Worm (Caenorhabditis elegans) whole organism, early embryonic: Measurements from ENCODE around the gene D1086.2.

Experiments
- B0310.2 ChIP-seq: sonication (generic microtip); optimal IDR thresholded peaks from 2 replicates; lab custom pipeline; 2016; ENCODE audit warnings: mild to moderate bottlenecking, missing genetic modification characterization, missing compliant biosample characterization
- F13C5.2 ChIP-seq: sonication (generic microtip); optimal IDR thresholded peaks from 2 replicates; lab custom pipeline; 2017; ENCODE audit warnings: mild to moderate bottlenecking, missing genetic modification characterization, inconsistent platforms, missing compliant biosample characterization
- aly-1 ChIP-seq: sonication (generic microtip); optimal IDR thresholded peaks from 2 replicates; lab custom pipeline; 2016; ENCODE audit warnings: missing genetic modification characterization, missing compliant biosample characterization
- ama-1 ChIP-seq: fragments of 150-350 bp; optimal IDR thresholded peaks from 2 replicates; lab custom pipeline; 2014
- ets-7 ChIP-seq: sonication (generic microtip); optimal IDR thresholded peaks from 2 replicates; lab custom pipeline; 2016; ENCODE audit warnings: missing genotype, missing genetic modification characterization, missing compliant biosample characterization
- flt-1 ChIP-seq: fragments of 200-800 bp; sonication (Bioruptor generic); IDR thresholded peaks from 2 replicates; pipeline ENCODE4 v1.3.6; 2022; ENCODE audit warnings: missing genetic modification characterization, missing compliant biosample characterization
- hmbx-1 ChIP-seq: sonication (generic microtip); optimal IDR thresholded peaks from 2 replicates; lab custom pipeline; 2016; ENCODE audit warnings: mild to moderate bottlenecking, missing genetic modification characterization, missing compliant biosample characterization
- hnd-1 ChIP-seq: sonication (generic microtip); optimal IDR thresholded peaks from 2 replicates; lab custom pipeline; 2016; ENCODE audit warnings: missing genetic modification characterization, missing compliant biosample characterization
- tbx-11 ChIP-seq: fragments of 200-800 bp; sonication (Bioruptor generic); IDR thresholded peaks from 2 replicates; pipeline ENCODE4 v1.3.6; 2022; ENCODE audit warnings: missing genetic modification characterization, missing compliant biosample characterization
- tra-4 ChIP-seq: sonication (generic microtip); optimal IDR thresholded peaks from 2 replicates; lab custom pipeline; 2017; ENCODE audit warnings: missing genetic modification characterization, missing compliant biosample characterization

- TF ChIP-seq ama-1 (lab: Kevin White, UChicago) = no peak
- no peak for TF ChIP-seq F13C5.2 (tag; lab: Kevin White, UChicago)
- TF ChIP-seq B0310.2 (tag; lab: Kevin White, UChicago) = no peak
- TF ChIP-seq tbx-11 (GFP tag; lab: Robert Waterston, UW) = no peak
- no peak for TF ChIP-seq aly-1 (tag; lab: Kevin White, UChicago)
- no peak for TF ChIP-seq hmbx-1 (tag; lab: Kevin White, UChicago)
- no peak for TF ChIP-seq ets-7 (tag; lab: Kevin White, UChicago)
- TF ChIP-seq hnd-1 = no peak
- TF ChIP-seq flt-1 (GFP tag; lab: Robert Waterston, UW) = no peak
- TF ChIP-seq tra-4 (tag; lab: Kevin White, UChicago) = no peak
Measured at ce11 chrV:14126341-14126924, 28.0 kb upstream of the D1086.2 start.
